Worm (Caenorhabditis elegans) whole organism, young adult: ENCODE data around the gene C46A5.6.

ENCODE experiments used
- C06A6.2 ChIP-seq: fragments of 200-800 bp; sonication (Bioruptor generic); conservative IDR thresholded peaks from 2 replicates; pipeline ENCODE4 v1.3.6; 2022; ENCODE audit warnings: missing genetic modification characterization, missing compliant biosample characterization
- C17E4.6 ChIP-seq: fragments of 200-800 bp; sonication (Bioruptor generic); IDR thresholded peaks from 2 replicates; pipeline ENCODE4 v1.3.6; 2022; ENCODE audit warnings: missing genetic modification reagents, missing genetic modification characterization, missing compliant biosample characterization
- D2030.7 ChIP-seq: fragments of 200-800 bp; sonication (Bioruptor generic); IDR thresholded peaks from 2 replicates; pipeline ENCODE4 v1.3.6; 2022; ENCODE audit warnings: missing genetic modification reagents, missing genetic modification characterization, missing compliant biosample characterization
- F22D6.2 ChIP-seq: sonication (generic microtip); optimal IDR thresholded peaks from 2 replicates; lab custom pipeline; 2016; ENCODE audit warnings: mild to moderate bottlenecking, missing genetic modification characterization, missing compliant biosample characterization
- F23B12.7 ChIP-seq: sonication (generic microtip); optimal IDR thresholded peaks from 2 replicates; lab custom pipeline; 2017; ENCODE audit warnings: missing genetic modification characterization, mild to moderate bottlenecking, missing compliant biosample characterization, antibody characterized with exemption, moderate library complexity; ENCODE audit not compliant: insufficient read depth
- F55B11.4 ChIP-seq: sonication (generic microtip); optimal IDR thresholded peaks from 2 replicates; lab custom pipeline; 2016; ENCODE audit warnings: missing compliant biosample characterization, missing genetic modification characterization, borderline replicate concordance; ENCODE audit not compliant: insufficient read depth
- F57C9.4 ChIP-seq: sonication (generic microtip); optimal IDR thresholded peaks from 2 replicates; lab custom pipeline; 2017; ENCODE audit warnings: mild to moderate bottlenecking, missing genetic modification characterization, missing compliant biosample characterization
- T07F8.4 ChIP-seq: sonication (generic microtip); optimal IDR thresholded peaks from 2 replicates; lab custom pipeline; 2016; ENCODE audit warnings: mild to moderate bottlenecking, missing genetic modification characterization, moderate library complexity, missing compliant biosample characterization
- Y53F4B.3 ChIP-seq: fragments of 200-800 bp; sonication (Bioruptor generic); IDR thresholded peaks from 2 replicates; pipeline ENCODE4 v1.3.6; 2022; ENCODE audit warnings: missing genetic modification reagents, missing genetic modification characterization, missing compliant biosample characterization
- Y95B8A.8 ChIP-seq: fragments of 200-800 bp; sonication (Bioruptor generic); IDR thresholded peaks from 2 replicates; pipeline ENCODE4 v1.3.6; 2022; ENCODE audit warnings: missing genetic modification reagents, missing genetic modification characterization, missing compliant biosample characterization
- athp-1 ChIP-seq: sonication (generic microtip); optimal IDR thresholded peaks from 2 replicates; lab custom pipeline; 2017; ENCODE audit warnings: mild to moderate bottlenecking, missing genetic modification characterization, missing compliant biosample characterization
- attf-3 ChIP-seq: fragments of 200-800 bp; sonication (Bioruptor generic); conservative IDR thresholded peaks from 2 replicates; pipeline ENCODE4 v1.3.6; 2022; ENCODE audit warnings: missing genetic modification reagents, missing genetic modification characterization, missing compliant biosample characterization
- bed-2 ChIP-seq: fragments of 200-800 bp; sonication (Bioruptor generic); IDR thresholded peaks from 2 replicates; pipeline ENCODE4 v1.3.6; 2022; ENCODE audit warnings: missing genetic modification reagents, missing genetic modification characterization, missing compliant biosample characterization
- ccch-3 ChIP-seq: fragments of 200-800 bp; sonication (Bioruptor generic); optimal IDR thresholded peaks from 2 replicates; lab custom pipeline; 2018; ENCODE audit warnings: mild to moderate bottlenecking, missing genetic modification characterization, missing compliant biosample characterization
- ceh-100 ChIP-seq: fragments of 200-800 bp; sonication (Bioruptor generic); IDR thresholded peaks from 2 replicates; pipeline ENCODE4 v1.3.6; 2022; ENCODE audit warnings: missing genetic modification reagents, missing genetic modification characterization, missing compliant biosample characterization
- die-1 ChIP-seq: sonication (generic microtip); optimal IDR thresholded peaks from 2 replicates; lab custom pipeline; 2016; ENCODE audit warnings: missing genotype, mild to moderate bottlenecking, missing genetic modification characterization, missing compliant biosample characterization
- efl-1 ChIP-seq: fragments of 150-350 bp; optimal IDR thresholded peaks from 2 replicates; lab custom pipeline; 2014; ENCODE audit warnings: missing biosample characterization, missing genetic modification reagents, missing genetic modification characterization
- egrh-3 ChIP-seq: fragments of 200-800 bp; sonication (Bioruptor generic); IDR thresholded peaks from 2 replicates; pipeline ENCODE4 v1.3.6; 2022; ENCODE audit warnings: missing genetic modification reagents, missing genetic modification characterization, missing compliant biosample characterization
- hrde-1 ChIP-seq: sonication (generic microtip); optimal IDR thresholded peaks from 2 replicates; lab custom pipeline; 2016; ENCODE audit warnings: missing genetic modification characterization, mild to moderate bottlenecking, missing compliant biosample characterization, moderate library complexity, missing genotype, missing genetic modification reagents, borderline replicate concordance
- let-607 ChIP-seq, 2 experiments: fragments of 200-800 bp in 1 of 2; sonication (Bioruptor generic) in 1 of 2; sonication (generic microtip) in 1 of 2; optimal IDR thresholded peaks; 2 replicates each; lab custom pipeline; 2016 to 2018; ENCODE audit warnings: mild to moderate bottlenecking in 2 of 2, missing compliant biosample characterization in 2 of 2, missing genetic modification characterization in 2 of 2, moderate library complexity in 2 of 2, missing genotype in 1 of 2
- lin-26 ChIP-seq: fragments of 200-800 bp; sonication (Bioruptor generic); IDR thresholded peaks from 2 replicates; pipeline ENCODE4 v1.3.6; 2022; ENCODE audit warnings: missing genetic modification reagents, missing genetic modification characterization, missing compliant biosample characterization
- madf-10 ChIP-seq: sonication (generic microtip); optimal IDR thresholded peaks from 2 replicates; lab custom pipeline; 2016; ENCODE audit warnings: mild to moderate bottlenecking, missing genetic modification characterization, missing compliant biosample characterization
- madf-3 ChIP-seq: fragments of 200-800 bp; sonication (Bioruptor generic); IDR thresholded peaks from 2 replicates; pipeline ENCODE4 v1.3.6; 2022; ENCODE audit warnings: missing genetic modification reagents, missing genetic modification characterization, missing compliant biosample characterization
- madf-8 ChIP-seq: fragments of 200-800 bp; sonication (Bioruptor generic); conservative IDR thresholded peaks from 2 replicates; pipeline ENCODE4 v1.3.6; 2022; ENCODE audit warnings: missing genetic modification reagents, missing genetic modification characterization, missing compliant biosample characterization
- mel-28 ChIP-seq: sonication (generic microtip); optimal IDR thresholded peaks from 2 replicates; lab custom pipeline; 2016; ENCODE audit warnings: borderline replicate concordance, mild to moderate bottlenecking, missing genetic modification characterization, missing compliant biosample characterization
- nfya-1 ChIP-seq: sonication (generic microtip); optimal IDR thresholded peaks from 2 replicates; lab custom pipeline; 2017; ENCODE audit warnings: antibody characterized with exemption, missing compliant biosample characterization, missing genetic modification characterization, borderline replicate concordance; ENCODE audit not compliant: insufficient read depth
- nhr-27 ChIP-seq: fragments of 200-800 bp; sonication (Bioruptor generic); optimal IDR thresholded peaks from 2 replicates; lab custom pipeline; 2018; ENCODE audit warnings: mild to moderate bottlenecking, missing genetic modification characterization, moderate library complexity, missing compliant biosample characterization
- nhr-90 ChIP-seq: sonication (generic microtip); optimal IDR thresholded peaks from 2 replicates; lab custom pipeline; 2016; ENCODE audit warnings: missing genotype, mild to moderate bottlenecking, missing genetic modification characterization, missing compliant biosample characterization
- rcor-1 ChIP-seq: fragments of 200-800 bp; sonication (Bioruptor generic); IDR thresholded peaks from 2 replicates; pipeline ENCODE4 v1.3.6; 2022; ENCODE audit warnings: missing genetic modification reagents, missing genetic modification characterization, missing compliant biosample characterization
- repo-1 ChIP-seq: sonication (generic microtip); optimal IDR thresholded peaks from 2 replicates; lab custom pipeline; 2017; ENCODE audit warnings: mild to moderate bottlenecking, missing genetic modification characterization, missing compliant biosample characterization
- rpc-1 ChIP-seq, 2 experiments: fragments of 150-350 bp in 1 of 2; sonication (generic microtip) in 1 of 2; optimal IDR thresholded peaks; 2 replicates each; lab custom pipeline; 2014 to 2018; ENCODE audit warnings: missing biosample characterization in 1 of 2, missing genetic modification characterization in 1 of 2, missing genetic modification reagents in 1 of 2, missing genotype in 1 of 2
- snpc-3.4 ChIP-seq: sonication (generic microtip); optimal IDR thresholded peaks from 2 replicates; lab custom pipeline; 2017; ENCODE audit warnings: missing genetic modification characterization, mild to moderate bottlenecking, missing compliant biosample characterization, antibody characterized with exemption, moderate library complexity, missing genotype, missing genetic modification reagents
- somi-1 ChIP-seq: fragments of 200-800 bp; sonication (Bioruptor generic); optimal IDR thresholded peaks from 2 replicates; lab custom pipeline; 2018; ENCODE audit warnings: mild to moderate bottlenecking, missing genetic modification characterization, missing compliant biosample characterization
- tbp1 ChIP-seq: fragments of 200-800 bp; sonication (Bioruptor generic); optimal IDR thresholded peaks from 2 replicates; lab custom pipeline; 2018; ENCODE audit warnings: mild to moderate bottlenecking, missing genetic modification characterization, missing compliant biosample characterization
- xnd-1 ChIP-seq: sonication (generic microtip); optimal IDR thresholded peaks from 2 replicates; lab custom pipeline; 2016; ENCODE audit warnings: missing genotype, missing genetic modification reagents, missing genetic modification characterization, missing compliant biosample characterization
- zfh-2 ChIP-seq: fragments of 200-800 bp; sonication (Bioruptor generic); conservative IDR thresholded peaks from 2 replicates; pipeline ENCODE4 v1.3.6; 2022; ENCODE audit warnings: missing genetic modification reagents, missing genetic modification characterization, missing compliant biosample characterization
- ztf-25 ChIP-seq: fragments of 200-800 bp; sonication (Bioruptor generic); IDR thresholded peaks from 2 replicates; pipeline ENCODE4 v1.3.6; 2022; ENCODE audit warnings: missing genetic modification reagents, missing genetic modification characterization, missing compliant biosample characterization

C46A5.6 gene

ce11 chrIV:7764319-7764718, 671 bp upstream of the C46A5.6 start (continued):
- TF ChIP-seq xnd-1 (tag; lab: Kevin White, UChicago) = peak; percentile 91
- no peak for TF ChIP-seq F55B11.4
- peak; percentile 58 for TF ChIP-seq madf-8 (GFP tag; lab: Robert Waterston, UW)
- TF ChIP-seq, all 124 proteins: peak for 11

- TF ChIP-seq die-1 (tag; lab: Kevin White, UChicago) (no peak), madf-10 (tag; lab: Kevin White, UChicago) (no peak), nhr-27 (no peak), Y53F4B.3 (GFP tag; lab: Robert Waterston, UW) (no peak), rpc-1 (optimal IDR thresholded peaks at IDR 0.05; lab: Kevin White, UChicago) (no peak), rpc-1 (tag; optimal IDR thresholded peaks at IDR 0.05; lab: Kevin White, UChicago) (no peak), nhr-90 (no peak), C17E4.6 (GFP tag; lab: Robert Waterston, UW) (no peak), F22D6.2 (tag; lab: Kevin White, UChicago) (no peak), zfh-2 (no peak), F57C9.4 (tag; lab: Kevin White, UChicago) (no peak), T07F8.4 (tag; lab: Kevin White, UChicago) (no peak)
These were observed 3.5 kb downstream of the C46A5.6 start, which contains the start of gene del-7 for ce11 chrIV:7760117-7760516. Gene del-7, plus strand, starts transcription at chrIV:7760417.

ce11 chrIV:7759527-7759926, 4.1 kb downstream of the C46A5.6 start, which contains the start of gene dsb-3:
Gene dsb-3, minus strand, starts transcription at chrIV:7759627.
- no peak for TF ChIP-seq madf-3 (GFP tag; lab: Robert Waterston, UW)
- no peak for TF ChIP-seq D2030.7 (GFP tag; lab: Robert Waterston, UW)
- TF ChIP-seq somi-1 (GFP tag; lab: Kevin White, UChicago) = no peak
- TF ChIP-seq F23B12.7 (tag; lab: Kevin White, UChicago) = no peak
- TF ChIP-seq rcor-1 (GFP tag; lab: Robert Waterston, UW) = no peak
- TF ChIP-seq ccch-3 (GFP tag; lab: Kevin White, UChicago) = no peak
- no peak for TF ChIP-seq lin-26 (GFP tag; lab: Robert Waterston, UW)
- TF ChIP-seq Y95B8A.8 (GFP tag; lab: Robert Waterston, UW) = no peak
- no peak for TF ChIP-seq let-607 (tag; optimal IDR thresholded peaks at IDR 0.05; lab: Kevin White, UChicago)
- TF ChIP-seq, all 124 proteins: peak for 0

ce11 chrIV:7757245-7757644, 6.4 kb downstream of the C46A5.6 start, which contains the start of gene C46A5.4:
Gene C46A5.4, minus strand, starts transcription at chrIV:7757345.
- TF ChIP-seq D2030.7 (GFP tag; lab: Robert Waterston, UW) (no peak), nfya-1 (tag; lab: Kevin White, UChicago) (no peak), ztf-25 (no peak)

ce11 chrIV:7754114-7754513, 9.5 kb downstream of the C46A5.6 start:
- TF ChIP-seq ceh-100 (GFP tag; lab: Robert Waterston, UW) = no peak
- no peak for TF ChIP-seq rpc-1 (optimal IDR thresholded peaks at IDR 0.05; lab: Kevin White, UChicago)
- no peak for TF ChIP-seq rpc-1 (tag; optimal IDR thresholded peaks at IDR 0.05; lab: Kevin White, UChicago)
- TF ChIP-seq egrh-3 = peak; percentile 75; the same call in 1 of the 2 replicates

ce11 chrIV:7753108-7753507, 10.5 kb downstream of the C46A5.6 start, which contains the start of gene col-14:
Gene col-14, plus strand, starts transcription at chrIV:7753408.
- TF ChIP-seq athp-1 = no peak
- TF ChIP-seq repo-1 (tag; lab: Kevin White, UChicago) = no peak
- no peak for TF ChIP-seq tbp1
- TF ChIP-seq snpc-3.4 (tag; lab: Kevin White, UChicago) = no peak
- no peak for TF ChIP-seq bed-2 (GFP tag; lab: Robert Waterston, UW)
- TF ChIP-seq attf-3 = no peak
- no peak for TF ChIP-seq C06A6.2 (GFP tag; lab: Robert Waterston, UW)
- TF ChIP-seq hrde-1 (tag; lab: Kevin White, UChicago) = no peak
- no peak for TF ChIP-seq F23B12.7 (tag; lab: Kevin White, UChicago)
- no peak for TF ChIP-seq efl-1 (GFP tag; lab: Kevin White, UChicago)
- TF ChIP-seq mel-28 (tag; lab: Kevin White, UChicago) = no peak
